Fruit fly (Drosophila melanogaster) whole organism, embryonic: Measurements from ENCODE around the gene AOX4.
A peak's percentile ranks its signal among the peaks of the same experiment; 100 is the strongest.

Source experiments
- Blimp-1 ChIP-seq: fragments of 200-800 bp; sonication (Bioruptor generic); optimal IDR thresholded peaks from 3 replicates; lab custom pipeline; 2018; ENCODE audit warnings: missing biosample characterization, missing genetic modification characterization, mild to moderate bottlenecking, moderate library complexity, missing genetic modification reagents
- CG10462 ChIP-seq: fragments of 200-800 bp; sonication (Bioruptor generic); optimal IDR thresholded peaks from 2 replicates; lab custom pipeline; 2016; ENCODE audit warnings: missing biosample characterization, missing genetic modification characterization
- CG10979 ChIP-seq: fragments of 200-800 bp; sonication (Bioruptor generic); optimal IDR thresholded peaks from 2 replicates; lab custom pipeline; 2018; ENCODE audit warnings: missing biosample characterization, mild to moderate bottlenecking, missing genetic modification characterization, moderate library complexity
- CG11398 ChIP-seq: fragments of 200-800 bp; sonication (Bioruptor generic); optimal IDR thresholded peaks from 2 replicates; lab custom pipeline; 2016; ENCODE audit warnings: missing biosample characterization, missing genetic modification characterization
- CG12391 ChIP-seq: fragments of 200-800 bp; sonication (Bioruptor generic); optimal IDR thresholded peaks from 3 replicates; lab custom pipeline; 2018; ENCODE audit warnings: missing biosample characterization, mild to moderate bottlenecking, missing genetic modification characterization, moderate library complexity
- CG12942 ChIP-seq: fragments of 200-800 bp; sonication (Bioruptor generic); optimal IDR thresholded peaks from 3 replicates; lab custom pipeline; 2016; ENCODE audit warnings: missing biosample characterization, missing genetic modification characterization
- CG15514 ChIP-seq: fragments of 200-800 bp; sonication (Bioruptor generic); optimal IDR thresholded peaks from 3 replicates; lab custom pipeline; 2017; ENCODE audit warnings: missing biosample characterization, missing genetic modification characterization, mild to moderate bottlenecking, moderate library complexity, missing genetic modification reagents
- CG16815 ChIP-seq: fragments of 200-800 bp; sonication (Bioruptor generic); optimal IDR thresholded peaks from 3 replicates; lab custom pipeline; 2017; ENCODE audit warnings: missing biosample characterization, mild to moderate bottlenecking, missing genetic modification characterization
- CG17361 ChIP-seq: fragments of 200-800 bp; sonication (Bioruptor generic); IDR thresholded peaks from 3 replicates; pipeline ENCODE4 v1.3.6; 2022; ENCODE audit warnings: missing biosample characterization, missing genetic modification characterization
- CG17568 ChIP-seq: fragments of 200-800 bp; sonication (Bioruptor generic); optimal IDR thresholded peaks from 2 replicates; lab custom pipeline; 2018; ENCODE audit warnings: missing biosample characterization, mild to moderate bottlenecking, missing genetic modification characterization, moderate library complexity
- CG17829 ChIP-seq: fragments of 200-800 bp; optimal IDR thresholded peaks from 2 replicates; lab custom pipeline; 2019; ENCODE audit warnings: missing biosample characterization, mild to moderate bottlenecking, missing genetic modification characterization, moderate library complexity
- CG18011 ChIP-seq: fragments of 200-800 bp; sonication (Bioruptor generic); optimal IDR thresholded peaks from 2 replicates; lab custom pipeline; 2017; ENCODE audit warnings: missing biosample characterization, missing genetic modification characterization, mild to moderate bottlenecking, moderate library complexity, missing genotype
- CG31441 ChIP-seq: fragments of 200-800 bp; sonication (Bioruptor generic); IDR thresholded peaks from 2 replicates; pipeline ENCODE4 v1.3.6; 2022; ENCODE audit warnings: missing biosample characterization, missing genetic modification characterization
- CG3281 ChIP-seq: fragments of 200-800 bp; sonication (Bioruptor generic); optimal IDR thresholded peaks from 3 replicates; lab custom pipeline; 2017; ENCODE audit warnings: missing biosample characterization, mild to moderate bottlenecking, missing genetic modification characterization
- CG3995 ChIP-seq: fragments of 200-800 bp; sonication (Bioruptor generic); optimal IDR thresholded peaks from 3 replicates; lab custom pipeline; 2016; ENCODE audit warnings: missing biosample characterization, missing genetic modification characterization
- CG6175 ChIP-seq: fragments of 200-800 bp; sonication (Bioruptor generic); IDR thresholded peaks from 3 replicates; pipeline ENCODE4 v1.3.6; 2022; ENCODE audit warnings: missing biosample characterization, missing genetic modification characterization
- CG6254 ChIP-seq: fragments of 200-800 bp; sonication (Bioruptor generic); optimal IDR thresholded peaks from 3 replicates; lab custom pipeline; 2017; ENCODE audit warnings: mild to moderate bottlenecking, missing biosample characterization, missing genetic modification reagents, missing genetic modification characterization
- CG6813 ChIP-seq: fragments of 200-800 bp; sonication (Bioruptor generic); optimal IDR thresholded peaks from 2 replicates; lab custom pipeline; 2017; ENCODE audit warnings: missing biosample characterization, missing genetic modification characterization, mild to moderate bottlenecking, moderate library complexity, missing genetic modification reagents
- D19A ChIP-seq: fragments of 200-800 bp; optimal IDR thresholded peaks from 3 replicates; lab custom pipeline; 2019; ENCODE audit warnings: missing biosample characterization, mild to moderate bottlenecking, missing genetic modification characterization, moderate library complexity
- Doc2 ChIP-seq: fragments of 200-800 bp; sonication (Bioruptor generic); IDR thresholded peaks from 2 replicates; pipeline ENCODE4 v1.3.6; 2022; ENCODE audit warnings: missing biosample characterization, missing genetic modification characterization
- Drgx ChIP-seq: fragments of 200-800 bp; sonication (Bioruptor generic); IDR thresholded peaks from 2 replicates; pipeline ENCODE4 v1.3.6; 2022; ENCODE audit warnings: missing biosample characterization, missing genetic modification characterization
- Ets65A ChIP-seq: fragments of 200-800 bp; sonication (Bioruptor generic); peaks from one replicate; lab custom pipeline; 2016; ENCODE audit warnings: missing biosample characterization, missing genetic modification characterization
- Hand ChIP-seq: fragments of 200-800 bp; sonication (Bioruptor generic); optimal IDR thresholded peaks from 2 replicates; lab custom pipeline; 2017; ENCODE audit warnings: mild to moderate bottlenecking, missing biosample characterization, missing genetic modification reagents, missing genetic modification characterization
- Kr ChIP-seq: fragments of 200-800 bp; sonication (Bioruptor generic); optimal IDR thresholded peaks from 2 replicates; lab custom pipeline; 2017; ENCODE audit warnings: missing biosample characterization, mild to moderate bottlenecking, missing genetic modification characterization
- Oli ChIP-seq: fragments of 200-800 bp; sonication (Bioruptor generic); optimal IDR thresholded peaks from 2 replicates; lab custom pipeline; 2018; ENCODE audit warnings: missing biosample characterization, mild to moderate bottlenecking, missing genetic modification characterization, moderate library complexity
- Six4 ChIP-seq: fragments of 200-800 bp; sonication (Bioruptor generic); optimal IDR thresholded peaks from 2 replicates; lab custom pipeline; 2016; ENCODE audit warnings: missing biosample characterization, missing genetic modification characterization
- Sox102F ChIP-seq: fragments of 200-800 bp; sonication (Bioruptor generic); optimal IDR thresholded peaks from 2 replicates; lab custom pipeline; 2018; ENCODE audit warnings: missing biosample characterization, mild to moderate bottlenecking, missing genetic modification characterization, moderate library complexity
- Xrp1 ChIP-seq: fragments of 200-800 bp; sonication (Bioruptor generic); IDR thresholded peaks from 2 replicates; pipeline ENCODE4 v1.3.6; 2022; ENCODE audit warnings: missing biosample characterization, missing genetic modification characterization
- cg ChIP-seq: fragments of 200-800 bp; sonication (Bioruptor generic); optimal IDR thresholded peaks from 3 replicates; lab custom pipeline; 2019; ENCODE audit warnings: missing biosample characterization, mild to moderate bottlenecking, missing genetic modification characterization, moderate library complexity
- crc ChIP-seq: fragments of 200-800 bp; sonication (Bioruptor generic); optimal IDR thresholded peaks from 2 replicates; lab custom pipeline; 2016; ENCODE audit warnings: missing biosample characterization, missing genetic modification characterization
- dmrt11E ChIP-seq: fragments of 200-800 bp; sonication (Bioruptor generic); optimal IDR thresholded peaks from 3 replicates; lab custom pipeline; 2018; ENCODE audit warnings: missing biosample characterization, mild to moderate bottlenecking, missing genetic modification characterization, moderate library complexity
- dmrt99B ChIP-seq: fragments of 200-800 bp; sonication (Bioruptor generic); optimal IDR thresholded peaks from 2 replicates; lab custom pipeline; 2018; ENCODE audit warnings: missing biosample characterization, mild to moderate bottlenecking, missing genetic modification characterization, moderate library complexity
- en ChIP-seq: fragments of 200-800 bp; sonication (Bioruptor generic); optimal IDR thresholded peaks from 2 replicates; lab custom pipeline; 2016; ENCODE audit warnings: missing biosample characterization, missing genetic modification characterization
- exex ChIP-seq: fragments of 200-800 bp; sonication (Bioruptor generic); optimal IDR thresholded peaks from 4 replicates; lab custom pipeline; 2018; ENCODE audit warnings: missing biosample characterization, mild to moderate bottlenecking, missing genetic modification characterization, moderate library complexity
- fd96Cb ChIP-seq: fragments of 200-800 bp; sonication (Bioruptor generic); optimal IDR thresholded peaks from 2 replicates; lab custom pipeline; 2018; ENCODE audit warnings: missing biosample characterization, mild to moderate bottlenecking, missing genetic modification characterization, moderate library complexity
- gcm2 ChIP-seq: fragments of 200-800 bp; sonication (Bioruptor generic); optimal IDR thresholded peaks from 2 replicates; lab custom pipeline; 2016; ENCODE audit warnings: missing biosample characterization, missing genetic modification characterization
- gsb-n ChIP-seq: fragments of 200-800 bp; sonication (Bioruptor generic); optimal IDR thresholded peaks from 3 replicates; lab custom pipeline; 2018; ENCODE audit warnings: missing biosample characterization, mild to moderate bottlenecking, missing genetic modification characterization
- insv ChIP-seq, 2 experiments: fragments of 200-800 bp; sonication (Bioruptor generic); optimal IDR thresholded peaks; 3 replicates each; lab custom pipeline; 2016 to 2018; ENCODE audit warnings: missing biosample characterization in 2 of 2, missing genetic modification characterization in 2 of 2
- inv ChIP-seq: fragments of 200-800 bp; sonication (Bioruptor generic); IDR thresholded peaks from 2 replicates; pipeline ENCODE4 v1.3.6; 2022; ENCODE audit warnings: missing biosample characterization, missing genetic modification characterization; ENCODE audit not compliant: partially characterized antibody
- lov ChIP-seq, 2 experiments: fragments of 200-800 bp in 1 of 2; fragments of >200 bp in 1 of 2; sonication (Bioruptor generic) in 1 of 2; IDR thresholded peaks in 1 of 2; optimal IDR thresholded peaks in 1 of 2; 2 replicates in 1 of 2; 3 replicates in 1 of 2; pipeline versions ENCODE4 v1.3.6 to Lab custom; 2017 to 2022; ENCODE audit warnings: missing biosample characterization in 1 of 2, missing genetic modification characterization in 1 of 2
- mam ChIP-seq: fragments of 200-800 bp; sonication (Bioruptor generic); optimal IDR thresholded peaks from 3 replicates; lab custom pipeline; 2016; ENCODE audit warnings: missing biosample characterization, missing genetic modification characterization
- nmo ChIP-seq: fragments of 200-800 bp; sonication (Bioruptor generic); optimal IDR thresholded peaks from 2 replicates; lab custom pipeline; 2018; ENCODE audit warnings: missing biosample characterization, mild to moderate bottlenecking, missing genetic modification characterization, moderate library complexity
- pan ChIP-seq, 4 experiments: fragments of >200 bp in 3 of 4; fragments of 200-800 bp in 1 of 4; sonication (Bioruptor generic) in 1 of 4; optimal IDR thresholded peaks in 3 of 4; IDR thresholded peaks in 1 of 4; 2 replicates each; pipeline versions ENCODE4 v1.3.6 to Lab custom; 2017 to 2022; ENCODE audit warnings: missing biosample characterization in 2 of 4, missing genetic modification characterization in 2 of 4, mixed read lengths in 1 of 4
- pfk ChIP-seq: fragments of 200-800 bp; sonication (Bioruptor generic); optimal IDR thresholded peaks from 2 replicates; lab custom pipeline; 2018; ENCODE audit warnings: missing biosample characterization, mild to moderate bottlenecking, missing genetic modification characterization, moderate library complexity
- sc ChIP-seq, 3 experiments: fragments of >200 bp in 2 of 3; fragments of 200-800 bp in 1 of 3; sonication (Bioruptor generic) in 1 of 3; optimal IDR thresholded peaks; 2 replicates in 2 of 3; 3 replicates in 1 of 3; lab custom pipeline; 2017; ENCODE audit warnings: mild to moderate bottlenecking in 1 of 3, missing biosample characterization in 1 of 3, missing genetic modification characterization in 1 of 3, missing genetic modification reagents in 1 of 3
- sens ChIP-seq: fragments of 200-800 bp; sonication (Bioruptor generic); peaks from one replicate; lab custom pipeline; 2016; ENCODE audit warnings: missing biosample characterization, missing genetic modification characterization
- sna ChIP-seq: fragments of 200-800 bp; sonication (Bioruptor generic); IDR thresholded peaks from 2 replicates; pipeline ENCODE4 v1.3.6; 2022; ENCODE audit warnings: missing biosample characterization, missing genetic modification characterization; ENCODE audit not compliant: partially characterized antibody
- sob ChIP-seq: fragments of 200-800 bp; sonication (Bioruptor generic); IDR thresholded peaks from 2 replicates; pipeline ENCODE4 v1.3.6; 2022; ENCODE audit warnings: missing biosample characterization, missing genetic modification characterization

The AOX4 gene

dm6 chr3R:15596022-15596438 lies 43.4 kb upstream of the AOX4 start (continued):
- TF ChIP-seq CG3281 (GFP tag; lab: Kevin White, UChicago) (no peak), CG3995 (no peak), dmrt99B (peak; percentile 21), CG17361 (GFP tag; lab: Robert Waterston, UW) (peak; percentile 52; the same call in 1 of the 3 replicates), Sox102F (peak; percentile 9), CG6175 (GFP tag; lab: Robert Waterston, UW) (no peak), Oli (peak; percentile 13), mam (GFP tag; lab: Kevin White, UChicago) (no peak), Six4 (GFP tag; lab: Kevin White, UChicago) (no peak), Blimp-1 (GFP tag; lab: Kevin White, UChicago) (peak; percentile 8), CG10979 (peak; percentile 21), gsb-n (tag; lab: Kevin White, UChicago) (no peak), CG12942 (GFP tag; lab: Kevin White, UChicago) (no peak), dmrt11E (peak; percentile 61), gcm2 (no peak), CG16815 (GFP tag; lab: Kevin White, UChicago) (peak; percentile 16), sens (GFP tag; lab: Kevin White, UChicago) (peak; percentile 76), CG18011 (GFP tag; lab: Kevin White, UChicago) (no peak), CG12391 (peak; percentile 13), CG11398 (no peak), sc (optimal IDR thresholded peaks at IDR 0.05; lab: Kevin White, UChicago) (no peak), sc (GFP tag; optimal IDR thresholded peaks at IDR 0.05; lab: Kevin White, UChicago) (no peak), CG31441 (GFP tag; lab: Robert Waterston, UW) (0 out of 2 replicates have a peak, but pooled peaks have one; percentile 22), nmo (GFP tag; lab: Kevin White, UChicago) (peak; percentile 16), CG17829 (peak; percentile 14), sob (GFP tag; lab: Robert Waterston, UW) (no peak), insv (GFP tag; optimal IDR thresholded peaks at IDR 0.05; lab: Kevin White, UChicago) (no peak), Xrp1 (GFP tag; lab: Robert Waterston, UW) (0 out of 2 replicates have a peak, but pooled peaks have one; percentile 25)

DNA sequence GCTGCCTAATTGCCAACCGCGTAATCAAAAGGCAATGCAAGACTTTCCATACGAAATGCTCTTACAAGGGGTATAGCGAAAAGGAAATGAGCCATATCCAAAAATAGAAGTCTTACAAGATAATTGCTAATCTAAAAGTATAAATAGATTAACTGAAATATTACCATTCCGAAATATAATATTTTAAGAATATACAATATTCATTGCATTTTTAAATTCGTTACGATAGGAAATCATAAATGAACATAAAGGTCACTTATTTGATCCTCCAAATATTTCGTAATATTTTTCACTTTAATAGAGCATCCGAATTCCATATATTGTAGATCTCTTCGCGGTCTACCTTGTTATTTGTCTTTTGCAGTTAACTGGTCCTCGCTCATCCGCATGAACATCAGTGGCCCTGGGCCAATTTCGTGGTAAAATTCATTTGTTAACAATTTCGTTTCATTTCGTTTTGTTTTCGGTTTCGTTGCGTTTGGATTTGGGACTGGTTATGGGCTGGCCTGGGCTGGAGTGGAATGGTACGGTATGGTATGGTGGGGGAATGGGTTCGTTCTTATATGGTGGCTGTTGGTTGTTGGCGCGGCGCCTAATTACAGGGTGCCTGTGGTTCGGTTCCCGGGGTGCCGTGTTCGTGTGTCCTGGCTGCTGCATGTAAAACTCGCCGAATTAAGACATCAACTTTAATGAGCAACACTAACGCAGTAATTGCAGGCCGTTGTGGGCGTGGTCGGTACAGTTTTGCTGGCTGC lies 36.1 kb upstream of the AOX4 start:
- TF ChIP-seq crc (GFP tag; lab: Kevin White, UChicago) (no peak), Drgx (GFP tag; lab: Robert Waterston, UW) (no peak), sna (GFP tag; lab: Robert Waterston, UW) (no peak), pfk (GFP tag; lab: Kevin White, UChicago) (peak; percentile 83), fd96Cb (tag; lab: Kevin White, UChicago) (no peak), CG31441 (GFP tag; lab: Robert Waterston, UW) (no peak), CG6254 (peak; percentile 96), Kr (GFP tag; lab: Kevin White, UChicago) (peak; percentile 27), CG6813 (GFP tag; lab: Kevin White, UChicago) (no peak), CG15514 (GFP tag; lab: Kevin White, UChicago) (no peak), pan (optimal IDR thresholded peaks at IDR 0.05; lab: Kevin White, UChicago) (no peak), pan (GFP tag; optimal IDR thresholded peaks at IDR 0.05 in 1 of 2, IDR thresholded peaks at IDR 0.05 in 1 of 2) (no peak), en (no peak), Ets65A (peak; percentile 69), Hand (GFP tag; lab: Kevin White, UChicago) (no peak), exex (tag; lab: Kevin White, UChicago) (no peak), CG10462 (GFP tag; lab: Kevin White, UChicago) (no peak), cg (GFP tag; lab: Kevin White, UChicago) (no peak), D19A (tag; lab: Kevin White, UChicago) (peak; percentile 74), lov (optimal IDR thresholded peaks at IDR 0.05; lab: Kevin White, UChicago) (no peak), lov (GFP tag; IDR thresholded peaks at IDR 0.05; lab: Robert Waterston, UW) (0 out of 3 replicates have a peak, but pooled peaks have one; percentile 59), CG17568 (GFP tag; lab: Kevin White, UChicago) (no peak), inv (GFP tag; lab: Robert Waterston, UW) (no peak), Doc2 (no peak)
